Worm (Caenorhabditis elegans) whole organism, L4 larva: ENCODE data around the gene Y51H4A.937.
A peak's percentile ranks its signal among the peaks of the same experiment; 100 is the strongest.

ENCODE experiments used
- R02D3.7 ChIP-seq: fragments of 150-350 bp; sonication (generic microtip); optimal IDR thresholded peaks from 3 replicates; lab custom pipeline; 2014; ENCODE audit warnings: missing biosample characterization, missing genetic modification characterization
- Y48G9A.11 ChIP-seq: fragments of 200-800 bp; sonication (Bioruptor generic); IDR thresholded peaks from 2 replicates; pipeline ENCODE4 v1.3.6; 2022; ENCODE audit warnings: missing genetic modification reagents, missing genetic modification characterization, missing compliant biosample characterization
- Y5F2A.4 ChIP-seq: fragments of 200-800 bp; sonication (Bioruptor generic); optimal IDR thresholded peaks from 2 replicates; lab custom pipeline; 2018; ENCODE audit warnings: mild to moderate bottlenecking, missing genetic modification characterization, missing compliant biosample characterization
- Y75B8A.6 ChIP-seq: fragments of 200-800 bp; sonication (Bioruptor generic); IDR thresholded peaks from 2 replicates; pipeline ENCODE4 v1.3.6; 2022; ENCODE audit warnings: missing genetic modification reagents, missing genetic modification characterization, missing compliant biosample characterization
- ceh-32 ChIP-seq: sonication (generic microtip); optimal IDR thresholded peaks from 2 replicates; lab custom pipeline; 2016; ENCODE audit warnings: mild to moderate bottlenecking, missing genetic modification characterization, missing compliant biosample characterization; ENCODE audit not compliant: poor library complexity
- ceh-82 ChIP-seq: sonication (generic microtip); optimal IDR thresholded peaks from 2 replicates; lab custom pipeline; 2017; ENCODE audit warnings: missing biosample characterization, missing genetic modification characterization
- daf-16 ChIP-seq, 3 experiments: sonication (generic microtip); optimal IDR thresholded peaks; 2 replicates each; lab custom pipeline; 2016 to 2017; ENCODE audit warnings: missing genetic modification characterization in 3 of 3, missing genetic modification reagents in 3 of 3, mild to moderate bottlenecking in 2 of 3, missing compliant biosample characterization in 2 of 3, missing biosample characterization in 1 of 3, moderate library complexity in 1 of 3
- dmd-8 ChIP-seq: fragments of 200-800 bp; sonication (Bioruptor generic); IDR thresholded peaks from 2 replicates; pipeline ENCODE4 v1.3.6; 2022; ENCODE audit warnings: missing genetic modification characterization, missing compliant biosample characterization
- dpl-1 ChIP-seq: fragments of 150-350 bp; optimal IDR thresholded peaks from 2 replicates; lab custom pipeline; 2014; ENCODE audit warnings: missing biosample characterization, missing genetic modification reagents, missing genetic modification characterization
- duxl-1 ChIP-seq: sonication (generic microtip); optimal IDR thresholded peaks from 2 replicates; lab custom pipeline; 2016; ENCODE audit warnings: mild to moderate bottlenecking, missing genetic modification characterization, moderate library complexity, missing compliant biosample characterization; ENCODE audit not compliant: poor library complexity
- dve-1 ChIP-seq: sonication (generic microtip); optimal IDR thresholded peaks from 2 replicates; lab custom pipeline; 2017; ENCODE audit warnings: antibody characterized with exemption, mild to moderate bottlenecking, missing genetic modification characterization, missing compliant biosample characterization; ENCODE audit not compliant: insufficient read depth
- hif-1 ChIP-seq, 2 experiments: sonication (generic microtip); optimal IDR thresholded peaks; 2 replicates each; lab custom pipeline; 2016 to 2017; ENCODE audit warnings: missing compliant biosample characterization in 2 of 2, missing genetic modification characterization in 2 of 2, missing genetic modification reagents in 2 of 2, missing genotype in 2 of 2, mild to moderate bottlenecking in 1 of 2
- lim-7 ChIP-seq: fragments of 200-800 bp; sonication (Bioruptor generic); IDR thresholded peaks from 2 replicates; pipeline ENCODE4 v1.3.6; 2022; ENCODE audit warnings: missing genetic modification characterization, missing compliant biosample characterization
- lin-15B ChIP-seq: fragments of 150-350 bp; sonication (generic microtip); optimal IDR thresholded peaks from 3 replicates; lab custom pipeline; 2014; ENCODE audit warnings: missing biosample characterization, missing genetic modification characterization
- lir-3 ChIP-seq: sonication (generic microtip); optimal IDR thresholded peaks from 2 replicates; lab custom pipeline; 2016; ENCODE audit warnings: mild to moderate bottlenecking, missing genetic modification characterization, missing compliant biosample characterization
- lsy-2 ChIP-seq, 2 experiments: fragments of 150-350 bp in 1 of 2; sonication (generic microtip) in 1 of 2; optimal IDR thresholded peaks; 2 replicates each; lab custom pipeline; 2014 to 2017; ENCODE audit warnings: missing biosample characterization in 2 of 2, missing genetic modification characterization in 2 of 2
- nhr-10 ChIP-seq: fragments of 150-350 bp; optimal IDR thresholded peaks from 2 replicates; lab custom pipeline; 2014; ENCODE audit warnings: missing biosample characterization, missing genetic modification characterization
- nhr-25 ChIP-seq: sonication (generic microtip); optimal IDR thresholded peaks from 2 replicates; lab custom pipeline; 2017; ENCODE audit warnings: missing genetic modification characterization, mild to moderate bottlenecking, missing compliant biosample characterization, antibody characterized with exemption, moderate library complexity, borderline replicate concordance; ENCODE audit not compliant: insufficient read depth
- nhr-42 ChIP-seq: fragments of 200-800 bp; sonication (Bioruptor generic); IDR thresholded peaks from 2 replicates; pipeline ENCODE4 v1.3.6; 2022; ENCODE audit warnings: missing genetic modification characterization, missing compliant biosample characterization
- nhr-48 ChIP-seq: sonication (generic microtip); optimal IDR thresholded peaks from 2 replicates; lab custom pipeline; 2016; ENCODE audit warnings: mild to moderate bottlenecking, missing genetic modification characterization, missing compliant biosample characterization
- php-3 ChIP-seq: fragments of 200-800 bp; sonication (Bioruptor generic); IDR thresholded peaks from 2 replicates; pipeline ENCODE4 v1.3.6; 2022; ENCODE audit warnings: missing genetic modification reagents, missing genetic modification characterization, missing compliant biosample characterization
- pqm-1 ChIP-seq: sonication (generic microtip); optimal IDR thresholded peaks from 2 replicates; lab custom pipeline; 2017; ENCODE audit warnings: missing biosample characterization, missing genetic modification characterization
- saeg-2 ChIP-seq: fragments of 200-800 bp; sonication (Bioruptor generic); IDR thresholded peaks from 2 replicates; pipeline ENCODE4 v1.3.6; 2022; ENCODE audit warnings: missing genetic modification reagents, missing genetic modification characterization, missing compliant biosample characterization
- snpc-1.2 ChIP-seq: fragments of 200-800 bp; sonication (Bioruptor generic); IDR thresholded peaks from 2 replicates; pipeline ENCODE4 v1.3.6; 2022; ENCODE audit warnings: missing genetic modification reagents, missing genetic modification characterization, missing compliant biosample characterization
- snpc-4 ChIP-seq: fragments of 150-350 bp; optimal IDR thresholded peaks from 2 replicates; lab custom pipeline; 2014; ENCODE audit warnings: missing biosample characterization, missing genetic modification characterization
- unc-62 ChIP-seq, 3 experiments: fragments of 150-350 bp in 1 of 3; sonication (generic microtip); optimal IDR thresholded peaks in 2 of 3; peaks in 1 of 3; 1 replicate in 1 of 3; 2 replicates in 2 of 3; lab custom pipeline; 2014 to 2017; ENCODE audit warnings: missing biosample characterization in 3 of 3, missing genetic modification characterization in 3 of 3, missing genetic modification reagents in 3 of 3, missing genotype in 1 of 3
- zfp-3 ChIP-seq: fragments of 200-800 bp; sonication (Bioruptor generic); conservative IDR thresholded peaks from 2 replicates; pipeline ENCODE4 v1.3.6; 2022; ENCODE audit warnings: missing genetic modification reagents, missing genetic modification characterization, missing compliant biosample characterization
- zip-2 ChIP-seq: fragments of 150-350 bp; optimal IDR thresholded peaks from 2 replicates; lab custom pipeline; 2014; ENCODE audit warnings: missing biosample characterization, missing genetic modification characterization
- ztf-7 ChIP-seq: fragments of 150-350 bp; optimal IDR thresholded peaks from 2 replicates; lab custom pipeline; 2014; ENCODE audit warnings: missing biosample characterization, missing genetic modification characterization

The Y51H4A.937 gene

ce11 chrIV:16525018-16525417 is 3.5 kb upstream of the Y51H4A.937 start:
- TF ChIP-seq pqm-1 (peak; percentile 57), dve-1 (tag; lab: Kevin White, UChicago) (peak; percentile 35), lim-7 (GFP tag; lab: Robert Waterston, UW) (no peak), saeg-2 (GFP tag; lab: Robert Waterston, UW) (no peak), snpc-1.2 (GFP tag; lab: Robert Waterston, UW) (0 out of 2 replicates have a peak, but pooled peaks have one; percentile 43), daf-16 (GFP tag; optimal IDR thresholded peaks at IDR 0.05; lab: Kevin White, UChicago) (no peak), daf-16 (tag; optimal IDR thresholded peaks at IDR 0.05; lab: Kevin White, UChicago) (peak; percentile 38)

ce11 chrIV:16526038-16526437 is 2.4 kb upstream of the Y51H4A.937 start, which contains the start of gene Y51H4A.5:
Gene Y51H4A.5, minus strand, starts transcription at chrIV:16526138.
- TF ChIP-seq zfp-3 (GFP tag; lab: Robert Waterston, UW), result no peak
- TF ChIP-seq snpc-1.2 (GFP tag; lab: Robert Waterston, UW), result peak; percentile 57; the same call in 1 of the 2 replicates

ce11 chrIV:16533361-16533760 is 4.9 kb downstream of the Y51H4A.937 start, which contains the start of gene Y51H4A.6:
Gene Y51H4A.6, plus strand, starts transcription at chrIV:16533661.
- TF ChIP-seq dpl-1 (GFP tag; lab: Kevin White, UChicago) (no peak), nhr-48 (tag; lab: Kevin White, UChicago) (no peak), php-3 (GFP tag; lab: Robert Waterston, UW) (no peak), nhr-42 (GFP tag; lab: Robert Waterston, UW) (no peak), nhr-25 (tag; lab: Kevin White, UChicago) (no peak), ceh-32 (tag; lab: Kevin White, UChicago) (no peak), zip-2 (no peak), lir-3 (no peak), snpc-1.2 (GFP tag; lab: Robert Waterston, UW) (no peak), dmd-8 (GFP tag; lab: Robert Waterston, UW) (no peak), R02D3.7 (tag; lab: Kevin White, UChicago) (no peak), Y5F2A.4 (GFP tag; lab: Kevin White, UChicago) (no peak), lim-7 (GFP tag; lab: Robert Waterston, UW) (no peak), hif-1 (tag; optimal IDR thresholded peaks at IDR 0.05; lab: Kevin White, UChicago) (no peak), lsy-2 (tag; optimal IDR thresholded peaks at IDR 0.05; lab: Kevin White, UChicago) (no peak), Y75B8A.6 (GFP tag; lab: Robert Waterston, UW) (no peak), ztf-7 (no peak), lin-15B (tag; lab: Kevin White, UChicago) (no peak), Y48G9A.11 (no peak)

- no peak for TF ChIP-seq nhr-10 (tag; lab: Kevin White, UChicago)
- TF ChIP-seq snpc-4 (tag; lab: Kevin White, UChicago), result no peak
- TF ChIP-seq dpl-1 (GFP tag; lab: Kevin White, UChicago), result no peak
- TF ChIP-seq snpc-1.2 (GFP tag; lab: Robert Waterston, UW), result peak; percentile 56; the same call in 1 of the 2 replicates
- no peak for TF ChIP-seq duxl-1 (tag; lab: Kevin White, UChicago)
Measured at ce11 chrIV:16534900-16535299, 6.4 kb downstream of the Y51H4A.937 start.

ce11 chrIV:16540540-16540939 is 12.1 kb downstream of the Y51H4A.937 start:
- TF ChIP-seq unc-62 (GFP tag; optimal IDR thresholded peaks at IDR 0.05 in 1 of 2; lab: Kevin White, UChicago) (peak in 1 of 2 experiments; percentile 92), unc-62 (tag; optimal IDR thresholded peaks at IDR 0.05; lab: Kevin White, UChicago) (no peak), ceh-82 (tag; lab: Kevin White, UChicago) (no peak)
